Worm (Caenorhabditis elegans): ENCODE data around the gene F49C12.12.

- TF ChIP-seq madf-8 (GFP tag; conservative IDR thresholded peaks at IDR 0.05) (no peak), lin-26 (GFP tag; IDR thresholded peaks at IDR 0.05) (no peak), sea-2 (GFP tag; IDR thresholded peaks at IDR 0.05) (no peak), F37B4.10 (GFP tag; IDR thresholded peaks at IDR 0.05) (no peak), lin-40 (tag; optimal IDR thresholded peaks at IDR 0.05) (no peak), hlh-12 (tag; optimal IDR thresholded peaks at IDR 0.05) (no peak), mxl-1 (tag; optimal IDR thresholded peaks at IDR 0.05) (no peak), cebp-2 (GFP tag; IDR thresholded peaks at IDR 0.05) (no peak), unc-62 (GFP tag; optimal IDR thresholded peaks at IDR 0.05) (no peak), F55B11.4 (tag; optimal IDR thresholded peaks at IDR 0.05; ENCODE audit: borderline replicate concordance, insufficient read depth) (no peak), unc-130 (GFP tag; optimal IDR thresholded peaks at IDR 0.05) (no peak), gei-17 (GFP tag; optimal IDR thresholded peaks at IDR 0.05) (no peak)
Observed at ce11 chrIV:9319080-9319479, 1.8 kb downstream of the F49C12.12 start, which contains the start of the genes F49C12.11 and nemt-1.
